Fruit fly (Drosophila melanogaster): ENCODE measurements around the gene CG14687.

- TF ChIP-seq br (GFP tag; optimal IDR thresholded peaks at IDR 0.05) (no peak), CG32264 (GFP tag; optimal IDR thresholded peaks at IDR 0.05) (no peak), pan (optimal IDR thresholded peaks at IDR 0.05) (no peak), psq (GFP tag; optimal IDR thresholded peaks at IDR 0.05) (no peak), Sp1 (GFP tag; optimal IDR thresholded peaks at IDR 0.05) (no peak), Dif (GFP tag; optimal IDR thresholded peaks at IDR 0.05; ENCODE audit: partially characterized antibody) (no peak), fru (GFP tag; optimal IDR thresholded peaks at IDR 0.05) (no peak), lola (GFP tag; optimal IDR thresholded peaks at IDR 0.05) (no peak)
Measured at dm6 chr3R:10782167-10782566, 10.5 kb upstream of the CG14687 start, which contains the start of gene CG42633.
